Worm (Caenorhabditis elegans): ENCODE results near the gene T12D8.10.

Gene T12D8.10

ce11 chrIII:13626692-13627091, 15.4 kb downstream of the T12D8.10 start, which contains the start of gene T12D8.5 (continued):
- TF ChIP-seq daf-16 (GFP tag; optimal IDR thresholded peaks at IDR 0.05) (peak in 1 of 2 experiments; percentile 9), daf-16 (tag; optimal IDR thresholded peaks at IDR 0.05) (peak; percentile 99), pqm-1 (tag; optimal IDR thresholded peaks at IDR 0.05) (peak; percentile 80), spr-1 (tag; optimal IDR thresholded peaks at IDR 0.05) (no peak), F10B5.3 (tag; optimal IDR thresholded peaks at IDR 0.05) (no peak), mxl-2 (GFP tag; conservative IDR thresholded peaks at IDR 0.05) (no peak), ctbp-1 (GFP tag; IDR thresholded peaks at IDR 0.05) (no peak), lin-15B (tag; optimal IDR thresholded peaks at IDR 0.05) (no peak), mes-2 (tag; optimal IDR thresholded peaks at IDR 0.05; ENCODE audit: poor library complexity, severe bottlenecking) (no peak), zip-11 (GFP tag; IDR thresholded peaks at IDR 0.05) (no peak), nhr-28 (tag; optimal IDR thresholded peaks at IDR 0.05) (peak; percentile 49), zag-1 (tag; optimal IDR thresholded peaks at IDR 0.05) (no peak), F49E8.2 (tag; optimal IDR thresholded peaks at IDR 0.05; ENCODE audit: borderline replicate concordance) (no peak), lin-38 (GFP tag; IDR thresholded peaks at IDR 0.05) (no peak), nhr-48 (tag; optimal IDR thresholded peaks at IDR 0.05) (no peak), dmd-6 (GFP tag; IDR thresholded peaks at IDR 0.05) (peak; percentile 23; the same call in 1 of the 2 replicates), dmd-9 (GFP tag; IDR thresholded peaks at IDR 0.05) (no peak), egl-43 (GFP tag; IDR thresholded peaks at IDR 0.05) (no peak), dve-1 (tag; optimal IDR thresholded peaks at IDR 0.05; ENCODE audit: insufficient read depth) (peak; percentile 90), ZK546.5 (tag; optimal IDR thresholded peaks at IDR 0.05) (no peak), daf-12 (tag; optimal IDR thresholded peaks at IDR 0.05) (no peak), nhr-6 (tag; optimal IDR thresholded peaks at IDR 0.05) (no peak)

- TF ChIP-seq dmd-6 (GFP tag; IDR thresholded peaks at IDR 0.05) (no peak), saeg-2 (GFP tag; IDR thresholded peaks at IDR 0.05) (0 out of 2 replicates have a peak, but pooled peaks have one; percentile 12), dve-1 (tag; optimal IDR thresholded peaks at IDR 0.05; ENCODE audit: insufficient read depth) (peak; percentile 46), ceh-28 (tag; optimal IDR thresholded peaks at IDR 0.05) (peak; percentile 31), nhr-111 (GFP tag; optimal IDR thresholded peaks at IDR 0.05) (no peak), unc-62 (GFP tag; optimal IDR thresholded peaks at IDR 0.05 in 1 of 2) (peak in 1 of 2 experiments; percentile 91), unc-62 (tag; optimal IDR thresholded peaks at IDR 0.05) (no peak), hif-1 (tag; optimal IDR thresholded peaks at IDR 0.05) (peak in 1 of 2 experiments; percentile 22), zfp-3 (GFP tag; conservative IDR thresholded peaks at IDR 0.05) (peak; percentile 68), nhr-10 (tag; optimal IDR thresholded peaks at IDR 0.05) (no peak), ceh-20 (GFP tag; IDR thresholded peaks at IDR 0.05) (0 out of 2 replicates have a peak, but pooled peaks have one; percentile 13), ZK546.5 (tag; optimal IDR thresholded peaks at IDR 0.05) (no peak), ceh-82 (tag; optimal IDR thresholded peaks at IDR 0.05) (no peak), ZK337.2 (GFP tag; IDR thresholded peaks at IDR 0.05) (no peak), php-3 (GFP tag; IDR thresholded peaks at IDR 0.05) (peak; percentile 33; the same call in 1 of the 2 replicates), lsy-2 (tag; optimal IDR thresholded peaks at IDR 0.05) (peak in 1 of 2 experiments; percentile 16), nhr-102 (tag; optimal IDR thresholded peaks at IDR 0.05) (peak; percentile 31), mes-2 (tag; optimal IDR thresholded peaks at IDR 0.05; ENCODE audit: poor library complexity, severe bottlenecking) (no peak), T26A8.4 (GFP tag; IDR thresholded peaks at IDR 0.05) (peak; percentile 54; the same call in 1 of the 2 replicates), aha-1 (tag) (peak; percentile 31), set-16 (GFP tag; IDR thresholded peaks at IDR 0.05) (peak; percentile 40), egl-43 (GFP tag; IDR thresholded peaks at IDR 0.05) (peak; percentile 73), mdl-1 (tag; optimal IDR thresholded peaks at IDR 0.05) (no peak), daf-16 (GFP tag; optimal IDR thresholded peaks at IDR 0.05) (peak in 1 of 2 experiments; percentile 2), daf-16 (tag; optimal IDR thresholded peaks at IDR 0.05) (peak; percentile 50), lin-38 (GFP tag; IDR thresholded peaks at IDR 0.05) (0 out of 2 replicates have a peak, but pooled peaks have one; percentile 4), ama-1 (optimal IDR thresholded peaks at IDR 0.05) (peak; percentile 25)
These were observed 16.3 kb downstream of the T12D8.10 start for ce11 chrIII:13625650-13626430.

All from whole organism, L4 larva.